Fruit fly (Drosophila melanogaster) whole organism, pupa: ENCODE data around the gene CG9205.
A peak's percentile ranks its signal among the peaks of the same experiment; 100 is the strongest.

ENCODE experiments used
- CG10348 ChIP-seq: fragments of 200-800 bp; sonication (Bioruptor generic); IDR thresholded peaks from 2 replicates; pipeline ENCODE4 v1.3.6; 2022; ENCODE audit warnings: missing biosample characterization, missing genetic modification characterization
- CG12605 ChIP-seq: fragments of 200-800 bp; sonication (Bioruptor generic); IDR thresholded peaks from 2 replicates; pipeline ENCODE4 v1.3.6; 2022; ENCODE audit warnings: missing biosample characterization, missing genetic modification characterization
- CG13204 ChIP-seq: fragments of 200-800 bp; sonication (Bioruptor generic); optimal IDR thresholded peaks from 2 replicates; lab custom pipeline; 2018; ENCODE audit warnings: missing biosample characterization, mild to moderate bottlenecking, missing genetic modification characterization, moderate library complexity
- CG14655 ChIP-seq: fragments of 200-800 bp; sonication (Bioruptor generic); optimal IDR thresholded peaks from 3 replicates; lab custom pipeline; 2017; ENCODE audit warnings: mild to moderate bottlenecking, missing biosample characterization, missing genetic modification reagents, missing genetic modification characterization
- CG15710 ChIP-seq: fragments of 200-800 bp; sonication (Bioruptor generic); optimal IDR thresholded peaks from 2 replicates; lab custom pipeline; 2018; ENCODE audit warnings: missing biosample characterization, mild to moderate bottlenecking, missing genetic modification characterization, moderate library complexity
- CG17806 ChIP-seq: fragments of 200-800 bp; sonication (Bioruptor generic); optimal IDR thresholded peaks from 2 replicates; lab custom pipeline; 2018; ENCODE audit warnings: missing biosample characterization, mild to moderate bottlenecking, missing genetic modification characterization, moderate library complexity
- CG32121 ChIP-seq: fragments of 200-800 bp; sonication (Bioruptor generic); IDR thresholded peaks from 2 replicates; pipeline ENCODE4 v1.3.6; 2022; ENCODE audit warnings: missing biosample characterization, missing genetic modification characterization
- CG34367 ChIP-seq: fragments of 200-800 bp; sonication (Bioruptor generic); optimal IDR thresholded peaks from 2 replicates; lab custom pipeline; 2018; ENCODE audit warnings: missing biosample characterization, mild to moderate bottlenecking, missing genetic modification characterization
- CG4496 ChIP-seq: fragments of 200-800 bp; sonication (Bioruptor generic); IDR thresholded peaks from 3 replicates; pipeline ENCODE4 v1.3.6; 2022; ENCODE audit warnings: missing biosample characterization, missing genetic modification characterization
- CG8159 ChIP-seq: fragments of 200-800 bp; sonication (Bioruptor generic); optimal IDR thresholded peaks from 3 replicates; lab custom pipeline; 2018; ENCODE audit warnings: missing biosample characterization, mild to moderate bottlenecking, missing genetic modification characterization, moderate library complexity
- CG8301 ChIP-seq: fragments of 200-800 bp; sonication (Bioruptor generic); optimal IDR thresholded peaks from 2 replicates; lab custom pipeline; 2018; ENCODE audit warnings: missing biosample characterization, mild to moderate bottlenecking, missing genetic modification characterization
- CG9948 ChIP-seq: fragments of 200-800 bp; sonication (Bioruptor generic); optimal IDR thresholded peaks from 2 replicates; lab custom pipeline; 2018; ENCODE audit warnings: missing biosample characterization, mild to moderate bottlenecking, missing genetic modification characterization, moderate library complexity
- D1 ChIP-seq: fragments of 200-800 bp; sonication (Bioruptor generic); optimal IDR thresholded peaks from 2 replicates; lab custom pipeline; 2018; ENCODE audit warnings: missing biosample characterization, mild to moderate bottlenecking, missing genetic modification characterization, moderate library complexity
- EcR ChIP-seq: fragments of 200-800 bp; sonication (Bioruptor generic); optimal IDR thresholded peaks from 3 replicates; lab custom pipeline; 2019; ENCODE audit warnings: missing biosample characterization, missing genetic modification characterization, mild to moderate bottlenecking, moderate library complexity, missing genetic modification reagents
- Ets98B ChIP-seq: fragments of 200-800 bp; sonication (Bioruptor generic); IDR thresholded peaks from 2 replicates; pipeline ENCODE4 v1.3.6; 2022; ENCODE audit warnings: missing biosample characterization, missing genetic modification characterization
- Pif1A ChIP-seq: fragments of 200-800 bp; sonication (Bioruptor generic); optimal IDR thresholded peaks from 3 replicates; lab custom pipeline; 2016; ENCODE audit warnings: missing biosample characterization, missing genetic modification characterization
- Pif1B ChIP-seq: fragments of 200-800 bp; sonication (Bioruptor generic); optimal IDR thresholded peaks from 3 replicates; lab custom pipeline; 2016; ENCODE audit warnings: missing biosample characterization, missing genetic modification characterization
- Snoo ChIP-seq: fragments of 200-800 bp; sonication (Bioruptor generic); optimal IDR thresholded peaks from 3 replicates; lab custom pipeline; 2017; ENCODE audit warnings: missing biosample characterization, mild to moderate bottlenecking, missing genetic modification characterization, inconsistent platforms
- fd96Ca ChIP-seq: fragments of 200-800 bp; sonication (Bioruptor generic); IDR thresholded peaks from 3 replicates; pipeline ENCODE4 v1.3.6; 2022; ENCODE audit warnings: missing biosample characterization, missing genetic modification characterization
- gl ChIP-seq: fragments of 200-800 bp; sonication (Bioruptor generic); optimal IDR thresholded peaks from 2 replicates; lab custom pipeline; 2018; ENCODE audit warnings: missing biosample characterization, mild to moderate bottlenecking, missing genetic modification characterization
- rn ChIP-seq: fragments of 200-800 bp; sonication (Bioruptor generic); IDR thresholded peaks from 2 replicates; pipeline ENCODE4 v1.3.6; 2022; ENCODE audit warnings: missing biosample characterization, missing genetic modification characterization

Gene CG9205

DNA sequence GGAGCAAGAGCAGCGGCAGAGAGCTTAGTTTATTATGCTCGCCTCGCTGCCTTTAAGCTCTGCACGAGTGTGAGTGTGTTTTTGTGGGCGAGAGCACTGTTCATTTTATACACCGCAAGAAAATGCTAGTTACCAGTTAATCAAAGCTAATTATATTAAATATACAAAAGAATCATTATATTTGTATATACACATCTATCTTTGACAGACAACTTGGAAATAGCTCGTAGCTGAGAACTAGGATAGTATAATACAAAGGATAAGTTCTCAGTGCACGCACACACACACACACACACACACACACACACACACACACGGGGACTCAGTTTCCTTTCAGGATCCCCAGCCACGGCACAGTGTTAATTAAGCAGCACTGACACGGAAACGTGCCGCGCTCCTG is 23.5 kb upstream of the CG9205 start:
- TF ChIP-seq fd96Ca: peak; percentile 46; the same call in 1 of the 3 replicates
- TF ChIP-seq CG8301 (tag; lab: Kevin White, UChicago): peak; percentile 12
- TF ChIP-seq CG9948 (tag; lab: Kevin White, UChicago): no peak
- no peak for TF ChIP-seq CG10348 (GFP tag; lab: Robert Waterston, UW)
- peak; percentile 28 for TF ChIP-seq CG14655
- peak; percentile 7 for TF ChIP-seq CG8159 (tag; lab: Kevin White, UChicago)
- TF ChIP-seq CG32121 (GFP tag; lab: Robert Waterston, UW): no peak
- peak; percentile 13 for TF ChIP-seq CG15710 (tag; lab: Kevin White, UChicago)
- TF ChIP-seq CG4496 (GFP tag; lab: Robert Waterston, UW): peak; percentile 50; the same call in 1 of the 3 replicates
- TF ChIP-seq, all 21 proteins: peak for 6

DNA sequence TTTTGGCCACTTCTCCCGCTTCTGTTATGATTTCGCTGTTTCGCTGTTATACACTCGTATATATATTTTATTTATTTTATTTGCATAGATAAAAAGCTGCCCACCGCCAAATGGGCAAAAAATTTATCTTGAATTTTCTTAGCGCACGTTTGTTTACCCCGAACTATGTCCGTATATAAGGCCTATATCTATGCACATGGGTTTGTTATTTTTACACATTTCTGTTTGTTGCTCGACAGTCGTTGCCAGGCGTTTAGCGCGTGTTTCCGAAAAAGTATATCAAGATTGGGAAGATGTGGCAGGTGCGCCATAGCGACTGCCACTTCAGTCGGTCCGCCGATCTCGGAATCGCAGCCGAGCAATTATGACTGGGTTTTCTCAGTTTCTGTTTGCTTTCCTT is 14.6 kb upstream of the CG9205 start:
- no peak for TF ChIP-seq CG32121 (GFP tag; lab: Robert Waterston, UW)
- TF ChIP-seq CG14655: no peak
- TF ChIP-seq EcR (GFP tag; lab: Kevin White, UChicago): no peak
- TF ChIP-seq gl (tag; lab: Kevin White, UChicago): no peak

DNA sequence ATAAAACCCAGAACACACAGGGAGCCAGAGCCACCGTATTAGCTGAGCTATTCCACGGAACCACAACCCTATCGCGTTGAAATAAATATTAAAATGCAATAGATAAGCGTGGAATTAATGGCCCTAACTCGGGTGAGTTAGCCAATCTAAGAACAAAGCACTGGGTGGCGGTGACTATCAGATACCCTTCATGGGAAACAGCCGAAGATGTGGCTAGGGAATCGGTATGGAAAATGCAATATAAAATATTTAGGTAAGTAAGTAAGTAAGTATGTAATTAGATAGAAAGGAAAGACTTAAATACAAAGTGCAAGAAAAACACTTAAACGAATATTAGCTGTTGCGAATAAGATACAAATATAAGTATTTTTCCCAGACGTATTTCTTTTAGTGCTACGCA is 12.9 kb upstream of the CG9205 start:
- no peak for TF ChIP-seq Pif1A (GFP tag; lab: Kevin White, UChicago)
- TF ChIP-seq, all 21 proteins: peak for 0

DNA sequence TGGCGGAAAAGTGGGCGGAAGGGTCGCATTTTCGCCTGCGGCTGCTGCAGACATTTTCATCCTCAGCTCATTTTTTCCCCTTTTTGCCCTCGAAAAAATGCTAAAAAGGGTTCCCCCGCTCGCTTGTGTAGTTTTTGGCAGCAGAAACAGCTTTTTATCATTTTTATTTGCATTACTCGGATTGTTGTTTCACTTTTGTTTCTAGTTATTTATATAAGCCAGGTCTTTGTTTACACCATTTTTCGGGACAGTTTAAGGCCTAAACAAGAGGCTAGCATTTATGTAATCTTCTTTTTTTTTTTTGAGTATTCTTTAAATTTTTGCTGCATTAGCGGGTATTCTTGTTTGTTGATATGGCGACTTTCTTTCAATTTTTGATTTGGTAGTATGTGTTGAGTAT is 12.3 kb upstream of the CG9205 start:
- TF ChIP-seq D1 (tag; lab: Kevin White, UChicago) (no peak), EcR (GFP tag; lab: Kevin White, UChicago) (no peak), CG12605 (GFP tag; lab: Robert Waterston, UW) (no peak), Snoo (tag; lab: Kevin White, UChicago) (no peak), CG14655 (no peak), fd96Ca (no peak), CG8301 (tag; lab: Kevin White, UChicago) (no peak), CG15710 (tag; lab: Kevin White, UChicago) (no peak), Pif1B (no peak), CG4496 (GFP tag; lab: Robert Waterston, UW) (no peak), CG10348 (GFP tag; lab: Robert Waterston, UW) (no peak), CG17806 (tag; lab: Kevin White, UChicago) (no peak), CG13204 (GFP tag; lab: Kevin White, UChicago) (no peak), CG32121 (GFP tag; lab: Robert Waterston, UW) (no peak), CG9948 (tag; lab: Kevin White, UChicago) (no peak), Ets98B (GFP tag; lab: Robert Waterston, UW) (no peak), CG34367 (no peak), rn (GFP tag; lab: Robert Waterston, UW) (no peak), CG8159 (tag; lab: Kevin White, UChicago) (no peak)

DNA sequence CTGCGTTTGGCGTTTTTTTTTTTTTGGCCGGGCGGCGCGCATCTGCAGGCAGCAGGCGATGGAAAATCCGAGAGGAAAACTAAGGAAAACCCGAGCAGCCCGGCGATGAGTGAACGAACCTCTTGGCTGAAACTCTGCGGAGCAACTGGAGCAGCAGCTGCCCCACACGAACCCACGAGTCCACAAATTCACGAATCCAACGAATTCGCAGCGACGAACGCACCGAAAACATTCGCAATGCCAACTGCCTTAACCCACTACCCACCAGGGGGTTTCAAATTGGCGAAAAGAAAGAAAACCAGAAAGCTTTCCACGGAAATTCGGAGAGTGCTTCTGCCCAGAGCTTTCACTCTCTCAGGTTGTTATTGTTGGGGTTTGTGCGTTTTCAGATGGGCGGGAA is 11.7 kb upstream of the CG9205 start:
- TF ChIP-seq CG10348 (GFP tag; lab: Robert Waterston, UW): no peak
- no peak for TF ChIP-seq CG8159 (tag; lab: Kevin White, UChicago)
- TF ChIP-seq CG4496 (GFP tag; lab: Robert Waterston, UW): no peak
- no peak for TF ChIP-seq CG34367
- TF ChIP-seq gl (tag; lab: Kevin White, UChicago): no peak
- TF ChIP-seq CG14655: no peak
- no peak for TF ChIP-seq CG9948 (tag; lab: Kevin White, UChicago)
- peak; percentile 27; the same call in 1 of the 2 replicates for TF ChIP-seq CG32121 (GFP tag; lab: Robert Waterston, UW)
- TF ChIP-seq Snoo (tag; lab: Kevin White, UChicago): no peak
- no peak for TF ChIP-seq fd96Ca
- TF ChIP-seq rn (GFP tag; lab: Robert Waterston, UW): no peak
- no peak for TF ChIP-seq EcR (GFP tag; lab: Kevin White, UChicago)
- peak; percentile 47 for TF ChIP-seq Ets98B (GFP tag; lab: Robert Waterston, UW)
- TF ChIP-seq Pif1A (GFP tag; lab: Kevin White, UChicago): no peak
- no peak for TF ChIP-seq CG15710 (tag; lab: Kevin White, UChicago)
- no peak for TF ChIP-seq Pif1B
- TF ChIP-seq CG17806 (tag; lab: Kevin White, UChicago): no peak
- no peak for TF ChIP-seq CG8301 (tag; lab: Kevin White, UChicago)

DNA sequence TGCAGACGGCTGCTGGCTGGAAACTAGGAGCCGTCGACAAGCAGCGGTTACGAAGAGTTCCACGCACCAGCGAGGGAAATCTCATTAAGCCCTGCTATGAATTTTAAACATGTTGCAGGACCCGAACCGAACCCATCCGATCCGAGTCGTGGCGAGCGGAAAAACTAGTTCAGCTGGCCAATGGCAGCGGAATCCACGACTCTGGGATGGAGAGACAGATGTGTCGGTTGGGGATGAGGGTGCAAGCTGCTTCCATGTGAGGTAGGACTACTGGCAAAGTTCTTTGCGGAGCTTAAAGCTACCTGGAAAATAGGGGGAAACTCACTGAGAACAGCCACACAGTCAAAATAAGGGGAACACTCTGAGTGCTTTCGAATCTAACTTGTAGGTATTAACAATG is 10.8 kb upstream of the CG9205 start:
- TF ChIP-seq CG8301 (tag; lab: Kevin White, UChicago) (no peak), CG34367 (no peak), EcR (GFP tag; lab: Kevin White, UChicago) (no peak), CG12605 (GFP tag; lab: Robert Waterston, UW) (no peak), CG8159 (tag; lab: Kevin White, UChicago) (no peak), Ets98B (GFP tag; lab: Robert Waterston, UW) (no peak), CG13204 (GFP tag; lab: Kevin White, UChicago) (no peak), Pif1B (no peak), CG4496 (GFP tag; lab: Robert Waterston, UW) (no peak), CG10348 (GFP tag; lab: Robert Waterston, UW) (no peak), rn (GFP tag; lab: Robert Waterston, UW) (no peak), CG9948 (tag; lab: Kevin White, UChicago) (no peak)
